Worm (Caenorhabditis elegans) whole organism, midembryonic: Measurements from ENCODE around the gene B0244.6.

Source experiments
- T22C8.4 ChIP-seq: fragments of 200-800 bp; sonication (Bioruptor generic); IDR thresholded peaks from 2 replicates; pipeline ENCODE4 v1.3.6; 2022; ENCODE audit warnings: missing genetic modification characterization, missing compliant biosample characterization
- cog-1 ChIP-seq: sonication (generic microtip); optimal IDR thresholded peaks from 2 replicates; lab custom pipeline; 2016; ENCODE audit warnings: missing genetic modification characterization, missing compliant biosample characterization
- flt-1 ChIP-seq: fragments of 200-800 bp; sonication (Bioruptor generic); IDR thresholded peaks from 2 replicates; pipeline ENCODE4 v1.3.6; 2022; ENCODE audit warnings: missing genetic modification characterization, missing compliant biosample characterization
- klf-2 ChIP-seq: fragments of 200-800 bp; sonication (Bioruptor generic); conservative IDR thresholded peaks from 2 replicates; pipeline ENCODE4 v1.3.6; 2022; ENCODE audit warnings: missing genetic modification reagents, missing genetic modification characterization, missing compliant biosample characterization
- med-1 ChIP-seq: sonication (generic microtip); optimal IDR thresholded peaks from 2 replicates; lab custom pipeline; 2017; ENCODE audit warnings: missing genetic modification characterization, mild to moderate bottlenecking, missing compliant biosample characterization, antibody characterized with exemption, missing genetic modification reagents; ENCODE audit not compliant: insufficient read depth
- ref-1 ChIP-seq: fragments of 200-800 bp; sonication (Bioruptor generic); conservative IDR thresholded peaks from 2 replicates; pipeline ENCODE4 v1.3.6; 2022; ENCODE audit warnings: missing genetic modification reagents, missing genetic modification characterization, missing compliant biosample characterization
- tab-1 ChIP-seq: fragments of 200-800 bp; sonication (Bioruptor generic); IDR thresholded peaks from 2 replicates; pipeline ENCODE4 v1.3.6; 2022; ENCODE audit warnings: missing genetic modification characterization, missing compliant biosample characterization
- ztf-23 ChIP-seq: fragments of 200-800 bp; sonication (Bioruptor generic); IDR thresholded peaks from 2 replicates; pipeline ENCODE4 v1.3.6; 2022; ENCODE audit warnings: missing genetic modification reagents, missing genetic modification characterization, missing compliant biosample characterization
- ztf-29 ChIP-seq: fragments of 200-800 bp; sonication (Bioruptor generic); IDR thresholded peaks from 2 replicates; pipeline ENCODE4 v1.3.6; 2022; ENCODE audit warnings: missing genetic modification reagents, missing genetic modification characterization, missing compliant biosample characterization

- no peak for TF ChIP-seq med-1 (GFP tag; lab: Kevin White, UChicago)
- no peak for TF ChIP-seq T22C8.4 (GFP tag; lab: Robert Waterston, UW)
- TF ChIP-seq klf-2 (GFP tag; lab: Robert Waterston, UW) = no peak
- no peak for TF ChIP-seq ztf-29 (GFP tag; lab: Robert Waterston, UW)
- no peak for TF ChIP-seq flt-1 (GFP tag; lab: Robert Waterston, UW)
- TF ChIP-seq cog-1 (tag; lab: Kevin White, UChicago) = no peak
- TF ChIP-seq tab-1 (GFP tag; lab: Robert Waterston, UW) = no peak
- TF ChIP-seq ztf-23 (GFP tag; lab: Robert Waterston, UW) = no peak
- no peak for TF ChIP-seq ref-1 (GFP tag; lab: Robert Waterston, UW)
Measured at ce11 chrIII:5710045-5710444, 27.8 kb upstream of the B0244.6 start, which contains the start of gene B0336.12.
